Fruit fly (Drosophila melanogaster) whole organism, embryonic: ENCODE results near the gene CG1440.

ENCODE experiments used
- Atf6 ChIP-seq: fragments of 200-800 bp; sonication (Bioruptor generic); IDR thresholded peaks from 2 replicates; pipeline ENCODE4 v1.3.6; 2022; ENCODE audit warnings: missing biosample characterization, missing genetic modification characterization
- Awh ChIP-seq: fragments of 200-800 bp; sonication (Bioruptor generic); IDR thresholded peaks from 2 replicates; pipeline ENCODE4, ENCODE4 v1.3.6; 2022; ENCODE audit warnings: missing biosample characterization, missing genetic modification characterization
- BEAF-32 ChIP-seq: fragments of 200-800 bp; sonication (Bioruptor generic); optimal IDR thresholded peaks from 3 replicates; lab custom pipeline; 2017; ENCODE audit warnings: missing biosample characterization, missing genetic modification characterization, mild to moderate bottlenecking, moderate library complexity, missing genetic modification reagents
- CG10543 ChIP-seq: fragments of 200-800 bp; sonication (Bioruptor generic); optimal IDR thresholded peaks from 3 replicates; lab custom pipeline; 2017; ENCODE audit warnings: missing biosample characterization, mild to moderate bottlenecking, missing genetic modification characterization, moderate library complexity
- CG11398 ChIP-seq: fragments of 200-800 bp; sonication (Bioruptor generic); optimal IDR thresholded peaks from 2 replicates; lab custom pipeline; 2016; ENCODE audit warnings: missing biosample characterization, missing genetic modification characterization
- CG11456 ChIP-seq: fragments of 200-800 bp; sonication (Bioruptor generic); IDR thresholded peaks from 3 replicates; pipeline ENCODE4 v1.3.6; 2022; ENCODE audit warnings: missing biosample characterization, missing genetic modification characterization
- CG11560 ChIP-seq: fragments of 200-800 bp; sonication (Bioruptor generic); IDR thresholded peaks from 3 replicates; pipeline ENCODE4 v1.3.6; 2022; ENCODE audit warnings: missing biosample characterization, missing genetic modification characterization
- CG14860 ChIP-seq: fragments of 200-800 bp; sonication (Bioruptor generic); IDR thresholded peaks from 3 replicates; pipeline ENCODE4 v1.3.6; 2022; ENCODE audit warnings: missing biosample characterization, missing genetic modification characterization; ENCODE audit not compliant: partially characterized antibody
- CG15479 ChIP-seq: fragments of 200-800 bp; sonication (Bioruptor generic); optimal IDR thresholded peaks from 3 replicates; lab custom pipeline; 2019; ENCODE audit warnings: missing biosample characterization, mild to moderate bottlenecking, missing genetic modification characterization, moderate library complexity
- CG18476 ChIP-seq: fragments of 200-800 bp; sonication (Bioruptor generic); optimal IDR thresholded peaks from 2 replicates; lab custom pipeline; 2016; ENCODE audit warnings: missing biosample characterization, mild to moderate bottlenecking, missing genetic modification characterization
- CG18619 ChIP-seq: fragments of 200-800 bp; sonication (Bioruptor generic); optimal IDR thresholded peaks from 3 replicates; lab custom pipeline; 2017; ENCODE audit warnings: missing biosample characterization, mild to moderate bottlenecking, missing genetic modification characterization
- CG2889 ChIP-seq: fragments of 200-800 bp; sonication (Bioruptor generic); IDR thresholded peaks from 3 replicates; pipeline ENCODE4 v1.3.6; 2022; ENCODE audit warnings: missing biosample characterization, missing genetic modification characterization
- CG30403 ChIP-seq: fragments of 200-800 bp; sonication (Bioruptor generic); optimal IDR thresholded peaks from 3 replicates; lab custom pipeline; 2016; ENCODE audit warnings: missing biosample characterization, missing genetic modification characterization
- CG31224 ChIP-seq: fragments of 200-800 bp; sonication (Bioruptor generic); IDR thresholded peaks from 2 replicates; pipeline ENCODE4 v1.3.6; 2022; ENCODE audit warnings: missing biosample characterization, missing genetic modification characterization
- CG3838 ChIP-seq: fragments of 200-800 bp; sonication (Bioruptor generic); optimal IDR thresholded peaks from 3 replicates; lab custom pipeline; 2016; ENCODE audit warnings: missing biosample characterization, missing genetic modification characterization
- CG4360 ChIP-seq: fragments of 200-800 bp; sonication (Bioruptor generic); IDR thresholded peaks from 2 replicates; pipeline ENCODE4 v1.3.6; 2022; ENCODE audit warnings: missing biosample characterization, missing genetic modification characterization
- CG7271 ChIP-seq: fragments of 200-800 bp; sonication (Bioruptor generic); optimal IDR thresholded peaks from 2 replicates; lab custom pipeline; 2018; ENCODE audit warnings: missing biosample characterization, mild to moderate bottlenecking, missing genetic modification characterization, moderate library complexity
- CG7357 ChIP-seq: fragments of 200-800 bp; sonication (Bioruptor generic); IDR thresholded peaks from 3 replicates; pipeline ENCODE4 v1.3.6; 2022; ENCODE audit warnings: missing biosample characterization, missing genetic modification characterization
- CG7786 ChIP-seq: fragments of 200-800 bp; sonication (Bioruptor generic); optimal IDR thresholded peaks from 2 replicates; lab custom pipeline; 2016; ENCODE audit warnings: missing biosample characterization, missing genetic modification characterization
- CG9609 ChIP-seq: fragments of 200-800 bp; sonication (Bioruptor generic); optimal IDR thresholded peaks from 3 replicates; lab custom pipeline; 2016; ENCODE audit warnings: missing biosample characterization, missing genetic modification characterization
- CG9876 ChIP-seq: fragments of 200-800 bp; sonication (Bioruptor generic); optimal IDR thresholded peaks from 2 replicates; lab custom pipeline; 2016; ENCODE audit warnings: missing biosample characterization, missing genetic modification characterization
- Camta ChIP-seq: fragments of 200-800 bp; sonication (Bioruptor generic); optimal IDR thresholded peaks from 2 replicates; lab custom pipeline; 2016; ENCODE audit warnings: missing biosample characterization, missing genetic modification characterization
- Dfd ChIP-seq, 2 experiments: fragments of >200 bp; optimal IDR thresholded peaks; 2 replicates each; lab custom pipeline; 2017; ENCODE audit warnings: missing biosample characterization in 2 of 2, missing genetic modification characterization in 2 of 2
- Dip2 ChIP-seq: fragments of 200-800 bp; sonication (Bioruptor generic); IDR thresholded peaks from 2 replicates; pipeline ENCODE4 v1.3.6; 2022; ENCODE audit warnings: missing biosample characterization, missing genetic modification characterization
- GATAe ChIP-seq: fragments of 200-800 bp; sonication (Bioruptor generic); conservative IDR thresholded peaks from 2 replicates; pipeline ENCODE4 v1.3.6; 2022; ENCODE audit warnings: missing biosample characterization, missing genetic modification characterization
- Gsc ChIP-seq: fragments of 200-800 bp; sonication (Bioruptor generic); IDR thresholded peaks from 2 replicates; pipeline ENCODE4 v1.3.6; 2022; ENCODE audit warnings: missing biosample characterization, missing genetic modification characterization
- Hand ChIP-seq: fragments of 200-800 bp; sonication (Bioruptor generic); optimal IDR thresholded peaks from 2 replicates; lab custom pipeline; 2017; ENCODE audit warnings: mild to moderate bottlenecking, missing biosample characterization, missing genetic modification reagents, missing genetic modification characterization
- Hr78 ChIP-seq, 2 experiments: fragments of 200-800 bp in 1 of 2; fragments of >200 bp in 1 of 2; sonication (Bioruptor generic) in 1 of 2; optimal IDR thresholded peaks; 2 replicates each; lab custom pipeline; 2017 to 2019; ENCODE audit warnings: missing biosample characterization in 2 of 2, missing genetic modification characterization in 2 of 2, mild to moderate bottlenecking in 1 of 2, moderate library complexity in 1 of 2
- MESR4 ChIP-seq: fragments of 200-800 bp; sonication (Bioruptor generic); optimal IDR thresholded peaks from 2 replicates; lab custom pipeline; 2018; ENCODE audit warnings: missing biosample characterization, mild to moderate bottlenecking, missing genetic modification characterization, moderate library complexity
- NFAT ChIP-seq: fragments of 200-800 bp; sonication (Bioruptor generic); IDR thresholded peaks from 2 replicates; pipeline ENCODE4 v1.3.6; 2022; ENCODE audit warnings: missing biosample characterization, missing genetic modification characterization
- Pdp1 ChIP-seq, 2 experiments: fragments of 200-800 bp; sonication (Bioruptor generic); optimal IDR thresholded peaks; 3 replicates each; lab custom pipeline; 2016; ENCODE audit warnings: missing biosample characterization in 2 of 2, missing genetic modification characterization in 2 of 2, mild to moderate bottlenecking in 1 of 2, moderate library complexity in 1 of 2
- Rx ChIP-seq: fragments of 200-800 bp; sonication (Bioruptor generic); IDR thresholded peaks from 2 replicates; pipeline ENCODE4 v1.3.6; 2022; ENCODE audit warnings: missing biosample characterization, missing genetic modification characterization
- Sry-δ ChIP-seq: fragments of 200-800 bp; sonication (Bioruptor generic); optimal IDR thresholded peaks from 2 replicates; lab custom pipeline; 2016; ENCODE audit warnings: missing biosample characterization, missing genetic modification characterization
- Trl ChIP-seq, 3 experiments: fragments of >200 bp in 2 of 3; fragments of 200-800 bp in 1 of 3; sonication (Bioruptor generic) in 1 of 3; optimal IDR thresholded peaks; 2 replicates in 1 of 3; 3 replicates in 2 of 3; lab custom pipeline; 2016 to 2017; ENCODE audit warnings: missing biosample characterization in 1 of 3, missing genetic modification characterization in 1 of 3
- ase ChIP-seq: fragments of 200-800 bp; sonication (Bioruptor generic); IDR thresholded peaks from 3 replicates; pipeline ENCODE4 v1.3.6; 2022; ENCODE audit warnings: missing biosample characterization, missing genetic modification characterization
- cas ChIP-seq: fragments of 200-800 bp; sonication (Bioruptor generic); IDR thresholded peaks from 2 replicates; pipeline ENCODE4 v1.3.6; 2022; ENCODE audit warnings: missing biosample characterization, missing genetic modification characterization
- corto ChIP-seq: fragments of 200-800 bp; sonication (Bioruptor generic); optimal IDR thresholded peaks from 2 replicates; lab custom pipeline; 2016; ENCODE audit warnings: missing biosample characterization, mild to moderate bottlenecking, missing genetic modification characterization, moderate library complexity
- ems ChIP-seq: fragments of 200-800 bp; sonication (Bioruptor generic); optimal IDR thresholded peaks from 3 replicates; lab custom pipeline; 2016; ENCODE audit warnings: missing biosample characterization, missing genetic modification characterization
- grau ChIP-seq: fragments of 200-800 bp; optimal IDR thresholded peaks from 3 replicates; lab custom pipeline; 2019; ENCODE audit warnings: missing biosample characterization, mild to moderate bottlenecking, missing genetic modification characterization, moderate library complexity
- gro ChIP-seq: fragments of 200-800 bp; sonication (Bioruptor generic); optimal IDR thresholded peaks from 2 replicates; lab custom pipeline; 2016; ENCODE audit warnings: missing biosample characterization, missing genetic modification characterization
- gsb-n ChIP-seq: fragments of 200-800 bp; sonication (Bioruptor generic); optimal IDR thresholded peaks from 3 replicates; lab custom pipeline; 2018; ENCODE audit warnings: missing biosample characterization, mild to moderate bottlenecking, missing genetic modification characterization
- hbn ChIP-seq: fragments of 200-800 bp; sonication (Bioruptor generic); IDR thresholded peaks from 2 replicates; pipeline ENCODE4 v1.3.6; 2022; ENCODE audit warnings: missing biosample characterization, missing genetic modification characterization; ENCODE audit not compliant: partially characterized antibody
- knrl ChIP-seq: fragments of 200-800 bp; sonication (Bioruptor generic); IDR thresholded peaks from 3 replicates; pipeline ENCODE4 v1.3.6; 2022; ENCODE audit warnings: missing biosample characterization, missing genetic modification characterization; ENCODE audit not compliant: partially characterized antibody
- maf-S ChIP-seq: fragments of 200-800 bp; sonication (Bioruptor generic); optimal IDR thresholded peaks from 2 replicates; lab custom pipeline; 2016; ENCODE audit warnings: missing biosample characterization, missing genetic modification characterization
- peb ChIP-seq: fragments of 200-800 bp; sonication (Bioruptor generic); IDR thresholded peaks from 2 replicates; pipeline ENCODE4 v1.3.6; 2022; ENCODE audit warnings: missing biosample characterization, missing genetic modification characterization
- pita ChIP-seq: fragments of 200-800 bp; sonication (Bioruptor generic); optimal IDR thresholded peaks from 2 replicates; lab custom pipeline; 2017; ENCODE audit warnings: missing biosample characterization, mild to moderate bottlenecking, missing genetic modification characterization
- slou ChIP-seq: fragments of 200-800 bp; sonication (Bioruptor generic); optimal IDR thresholded peaks from 3 replicates; lab custom pipeline; 2016; ENCODE audit warnings: missing biosample characterization, missing genetic modification characterization
- tll ChIP-seq, 2 experiments: fragments of 200-800 bp in 1 of 2; fragments of >200 bp in 1 of 2; sonication (Bioruptor generic) in 1 of 2; optimal IDR thresholded peaks; 2 replicates each; lab custom pipeline; 2017 to 2019; ENCODE audit warnings: missing biosample characterization in 2 of 2, missing genetic modification characterization in 2 of 2, mild to moderate bottlenecking in 1 of 2, moderate library complexity in 1 of 2
- vfl ChIP-seq: fragments of 200-800 bp; sonication (Bioruptor generic); optimal IDR thresholded peaks from 2 replicates; lab custom pipeline; 2016; ENCODE audit warnings: missing biosample characterization, missing genetic modification characterization
- zfh1 ChIP-seq: fragments of 200-800 bp; sonication (Bioruptor generic); IDR thresholded peaks from 3 replicates; pipeline ENCODE4 v1.3.6; 2022; ENCODE audit warnings: missing biosample characterization, missing genetic modification characterization

The CG1440 gene

DNA sequence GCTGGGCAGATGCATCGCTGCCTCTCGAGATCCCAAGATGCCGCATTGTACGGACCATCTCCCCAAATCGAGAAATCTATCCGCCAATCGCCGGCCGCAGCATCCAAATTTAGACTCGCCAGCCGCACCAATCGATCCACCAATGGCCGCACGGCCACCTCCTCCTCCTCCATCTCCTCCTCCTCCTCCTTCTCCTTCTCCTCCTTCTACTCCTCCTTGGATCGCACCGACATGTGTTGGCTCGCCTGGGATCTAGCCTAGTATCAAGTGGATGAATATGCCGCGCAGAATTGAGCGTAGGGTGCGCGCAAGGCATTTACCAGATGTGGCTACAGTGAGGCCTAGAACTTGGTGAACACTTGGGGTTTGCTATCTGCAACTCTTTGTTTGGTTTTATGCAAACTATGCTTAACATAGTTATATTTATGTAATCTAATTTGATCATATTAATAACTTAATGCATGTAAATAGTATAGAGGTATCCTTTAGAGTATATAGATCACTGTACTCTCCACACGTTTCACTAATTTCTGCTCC is 18.2 kb downstream of the CG1440 start, which contains the start of gene org-1 (continued):
- TF ChIP-seq CG3838 (peak; percentile 50), CG10543 (GFP tag; lab: Kevin White, UChicago) (peak; percentile 88), CG4360 (peak; percentile 87), corto (no peak), gro (peak; percentile 60), gsb-n (tag; lab: Kevin White, UChicago) (peak; percentile 95), ems (GFP tag; lab: Kevin White, UChicago) (peak; percentile 79), cas (GFP tag; lab: Robert Waterston, UW) (peak; percentile 92), grau (peak; percentile 100), Atf6 (peak; percentile 91), CG14860 (GFP tag; lab: Robert Waterston, UW) (no peak), Camta (peak; percentile 88), CG7786 (GFP tag; lab: Kevin White, UChicago) (peak; percentile 76), Dip2 (GFP tag; lab: Robert Waterston, UW) (peak; percentile 63), Sry-δ (GFP tag; lab: Kevin White, UChicago) (peak; percentile 42), CG11398 (GFP tag; lab: Kevin White, UChicago) (peak; percentile 45), CG31224 (GFP tag; lab: Robert Waterston, UW) (peak; percentile 91), CG7271 (tag; lab: Kevin White, UChicago) (peak; percentile 79), NFAT (peak; percentile 91), Rx (GFP tag; lab: Robert Waterston, UW) (peak; percentile 96), CG15479 (GFP tag; lab: Kevin White, UChicago) (no peak), Dfd (GFP tag; optimal IDR thresholded peaks at IDR 0.05; lab: Kevin White, UChicago) (no peak), vfl (peak; percentile 51), pita (GFP tag; lab: Kevin White, UChicago) (no peak), Pdp1 (GFP tag; optimal IDR thresholded peaks at IDR 0.05; lab: Kevin White, UChicago) (peak; percentile 87 to 93), CG11560 (tag; lab: Robert Waterston, UW) (peak; percentile 90), CG9876 (GFP tag; lab: Kevin White, UChicago) (peak; percentile 20), CG11456 (GFP tag; lab: Robert Waterston, UW) (peak; percentile 97), CG30403 (GFP tag; lab: Kevin White, UChicago) (peak; percentile 92), peb (GFP tag; lab: Robert Waterston, UW) (peak; percentile 96), CG18476 (GFP tag; lab: Kevin White, UChicago) (peak; percentile 88), Gsc (GFP tag; lab: Robert Waterston, UW) (peak; percentile 97), knrl (GFP tag; lab: Robert Waterston, UW) (no peak), CG2889 (peak; percentile 94), GATAe (GFP tag; lab: Robert Waterston, UW) (peak; percentile 76), Hr78 (GFP tag; optimal IDR thresholded peaks at IDR 0.05; lab: Kevin White, UChicago) (peak in 1 of 2 experiments; percentile 77), CG18619 (GFP tag; lab: Kevin White, UChicago) (peak; percentile 88), CG7357 (GFP tag; lab: Robert Waterston, UW) (peak; percentile 92), tll (GFP tag; optimal IDR thresholded peaks at IDR 0.05; lab: Kevin White, UChicago) (no peak), CG9609 (peak; percentile 65), ase (GFP tag; lab: Robert Waterston, UW) (peak; percentile 96), maf-S (peak; percentile 72), Hand (peak; percentile 73), Awh (GFP tag; lab: Robert Waterston, UW) (peak; percentile 98), slou (GFP tag; lab: Kevin White, UChicago) (peak; percentile 79), zfh1 (GFP tag; lab: Robert Waterston, UW) (peak; percentile 99), BEAF-32 (GFP tag; lab: Kevin White, UChicago) (no peak), MESR4 (peak; percentile 31), Trl (optimal IDR thresholded peaks at IDR 0.05; lab: Kevin White, UChicago) (no peak), Trl (GFP tag; optimal IDR thresholded peaks at IDR 0.05; lab: Kevin White, UChicago) (peak; percentile 76), hbn (GFP tag; lab: Robert Waterston, UW) (no peak)
